Fruit fly (Drosophila melanogaster): Measurements from ENCODE around the gene Mct1.

DNA sequence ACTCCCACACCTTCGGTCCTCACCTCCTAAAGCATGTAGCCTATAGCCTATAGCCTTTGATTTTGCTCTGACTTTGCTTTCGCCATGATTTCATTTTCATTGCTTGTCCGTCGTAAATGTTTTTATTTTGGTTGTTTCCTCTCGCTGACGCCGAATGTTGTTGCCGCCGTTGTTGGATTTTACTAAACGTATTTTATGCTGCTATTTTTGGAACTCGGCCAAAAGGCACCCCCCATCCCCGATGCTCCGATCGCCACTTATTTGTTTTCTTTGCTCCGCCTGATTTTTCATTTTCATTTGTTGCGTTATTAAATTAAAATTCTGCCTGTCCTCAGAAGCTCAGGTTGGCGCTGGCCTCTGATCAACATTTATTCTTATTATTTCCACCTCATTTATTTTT, 30.3 kb downstream of the Mct1 start:
- no peak for TF ChIP-seq CG10348 (GFP tag; IDR thresholded peaks at IDR 0.05)
- no peak for TF ChIP-seq rn (GFP tag; IDR thresholded peaks at IDR 0.05)
- no peak for TF ChIP-seq Pif1A (GFP tag; optimal IDR thresholded peaks at IDR 0.05)
- no peak for TF ChIP-seq Pif1B (GFP tag; optimal IDR thresholded peaks at IDR 0.05)
- no peak for TF ChIP-seq CG8301 (tag; optimal IDR thresholded peaks at IDR 0.05)
- no peak for TF ChIP-seq CG13204 (GFP tag; optimal IDR thresholded peaks at IDR 0.05)
- no peak for TF ChIP-seq gl (tag; optimal IDR thresholded peaks at IDR 0.05)
- no peak for TF ChIP-seq Snoo (tag; optimal IDR thresholded peaks at IDR 0.05)
- no peak for TF ChIP-seq CG15710 (tag; optimal IDR thresholded peaks at IDR 0.05)
- no peak for TF ChIP-seq CG4496 (GFP tag; IDR thresholded peaks at IDR 0.05)
